Worm (Caenorhabditis elegans) whole organism, late embryonic: ENCODE results near the gene chk-2.

Experiments used
- F13H6.1 ChIP-seq: sonication (generic microtip); optimal IDR thresholded peaks from 2 replicates; lab custom pipeline; 2016; ENCODE audit warnings: missing genetic modification characterization, missing compliant biosample characterization
- ceh-9 ChIP-seq: sonication (generic microtip); optimal IDR thresholded peaks from 2 replicates; lab custom pipeline; 2016; ENCODE audit warnings: mild to moderate bottlenecking, missing genetic modification characterization, inconsistent platforms, missing compliant biosample characterization
- dve-1 ChIP-seq: sonication (generic microtip); optimal IDR thresholded peaks from 2 replicates; lab custom pipeline; 2017; ENCODE audit warnings: antibody characterized with exemption, mild to moderate bottlenecking, missing genetic modification characterization, missing compliant biosample characterization
- gmeb-2 ChIP-seq: sonication (generic microtip); optimal IDR thresholded peaks from 2 replicates; lab custom pipeline; 2016; ENCODE audit warnings: missing genetic modification characterization, inconsistent platforms, missing compliant biosample characterization
- unc-3 ChIP-seq, 2 experiments: fragments of 200-800 bp in 1 of 2; sonication (Bioruptor generic) in 1 of 2; sonication (generic microtip) in 1 of 2; conservative IDR thresholded peaks in 1 of 2; optimal IDR thresholded peaks in 1 of 2; 2 replicates each; pipeline versions ENCODE4 v1.3.6 to Lab custom; 2016 to 2022; ENCODE audit warnings: missing compliant biosample characterization in 2 of 2, missing genetic modification characterization in 2 of 2, missing genetic modification reagents in 1 of 2
- zip-5 ChIP-seq: sonication (generic microtip); optimal IDR thresholded peaks from 2 replicates; lab custom pipeline; 2016; ENCODE audit warnings: missing genetic modification characterization, missing compliant biosample characterization

- TF ChIP-seq ceh-9 (tag; lab: Kevin White, UChicago): no peak
- TF ChIP-seq zip-5 (tag; lab: Kevin White, UChicago): no peak
- TF ChIP-seq gmeb-2 (tag; lab: Kevin White, UChicago): no peak
- no peak for TF ChIP-seq F13H6.1 (tag; lab: Kevin White, UChicago)
- no peak for TF ChIP-seq unc-3 (GFP tag; conservative IDR thresholded peaks at IDR 0.05; lab: Robert Waterston, UW)
- TF ChIP-seq unc-3 (tag; optimal IDR thresholded peaks at IDR 0.05; lab: Kevin White, UChicago): no peak
- no peak for TF ChIP-seq dve-1 (tag; lab: Kevin White, UChicago)
Observed at ce11 chrV:19946529-19946928, 30.7 kb upstream of the chk-2 start, which contains the start of gene dhs-24.
